Fruit fly (Drosophila melanogaster): ENCODE data around the gene RluA-2.

DNA sequence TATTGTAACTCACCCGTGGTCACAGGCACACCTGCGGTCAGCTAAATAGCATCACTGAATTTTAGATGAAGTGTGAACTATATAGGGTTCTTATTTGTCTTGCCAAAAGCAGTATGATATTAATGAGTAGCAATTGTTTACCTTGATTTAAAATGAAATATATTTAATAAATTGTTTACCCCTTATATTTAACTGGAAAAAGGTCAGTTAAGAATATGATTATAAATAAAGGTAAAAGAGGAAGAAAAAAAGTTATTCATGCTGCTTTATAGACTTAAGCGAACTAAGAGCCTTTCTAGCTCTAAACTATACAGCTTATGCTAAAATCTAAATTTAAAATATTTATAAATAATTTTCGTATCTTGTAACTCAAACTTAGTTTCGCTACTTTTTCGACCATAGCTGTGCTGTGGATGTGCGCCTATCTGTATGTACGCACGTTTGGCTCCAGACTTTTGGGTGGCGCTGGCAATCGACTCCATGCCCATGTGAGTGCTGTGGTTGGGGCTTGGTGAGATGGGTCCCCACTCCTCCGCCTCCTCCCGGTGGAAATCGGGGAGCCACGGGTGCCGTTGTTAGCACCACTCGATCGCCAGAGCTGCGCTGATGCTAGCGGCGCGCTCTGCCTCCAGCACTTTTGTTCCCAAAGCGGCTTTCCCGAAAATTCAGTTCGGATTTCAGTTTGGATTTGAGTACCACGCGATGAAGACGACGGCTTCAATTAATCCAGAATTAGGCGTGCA is 34.7 kb upstream of the RluA-2 start, which contains the start of gene loh:
- TF ChIP-seq CG8478 (optimal IDR thresholded peaks at IDR 0.05): no peak
- no peak for TF ChIP-seq psq (optimal IDR thresholded peaks at IDR 0.05)
- TF ChIP-seq pan (optimal IDR thresholded peaks at IDR 0.05): no peak
